Worm (Caenorhabditis elegans) whole organism, L2 larva: ENCODE measurements around the gene B0478.3.

ENCODE experiments used
- C34F6.9 ChIP-seq: fragments of 150-350 bp; optimal IDR thresholded peaks from 2 replicates; lab custom pipeline; 2014; ENCODE audit warnings: missing biosample characterization, missing genetic modification characterization
- R02D3.7 ChIP-seq: fragments of 150-350 bp; optimal IDR thresholded peaks from 2 replicates; lab custom pipeline; 2014; ENCODE audit warnings: missing biosample characterization, missing genetic modification characterization
- ZK546.5 ChIP-seq: sonication (generic microtip); optimal IDR thresholded peaks from 2 replicates; lab custom pipeline; 2017; ENCODE audit warnings: missing biosample characterization, missing genetic modification characterization
- alr-1 ChIP-seq: fragments of 150-350 bp; optimal IDR thresholded peaks from 2 replicates; lab custom pipeline; 2014; ENCODE audit warnings: missing biosample characterization, missing genetic modification characterization
- aly-2 ChIP-seq: fragments of 150-350 bp; optimal IDR thresholded peaks from 2 replicates; lab custom pipeline; 2014; ENCODE audit warnings: missing biosample characterization, missing genetic modification characterization
- ama-1 ChIP-seq: fragments of 150-350 bp; optimal IDR thresholded peaks from 2 replicates; lab custom pipeline; 2018; ENCODE audit warnings: inconsistent platforms
- blmp-1 ChIP-seq: sonication (generic microtip); optimal IDR thresholded peaks from 2 replicates; lab custom pipeline; 2017; ENCODE audit warnings: missing genetic modification characterization, mild to moderate bottlenecking, missing compliant biosample characterization, antibody characterized with exemption, moderate library complexity; ENCODE audit not compliant: insufficient read depth
- ceh-16 ChIP-seq: fragments of 150-350 bp; optimal IDR thresholded peaks from 2 replicates; lab custom pipeline; 2014; ENCODE audit warnings: missing biosample characterization, missing genetic modification characterization
- crh-2 ChIP-seq: sonication (generic microtip); optimal IDR thresholded peaks from 2 replicates; lab custom pipeline; 2017; ENCODE audit warnings: missing biosample characterization, missing genetic modification characterization
- egl-27 ChIP-seq: sonication (generic microtip); optimal IDR thresholded peaks from 3 replicates; lab custom pipeline; 2017; ENCODE audit warnings: missing biosample characterization, missing genetic modification reagents, missing genetic modification characterization
- elt-1 ChIP-seq: fragments of 150-350 bp; optimal IDR thresholded peaks from 2 replicates; lab custom pipeline; 2014; ENCODE audit warnings: missing biosample characterization, missing genetic modification characterization
- elt-3 ChIP-seq: sonication (generic microtip); optimal IDR thresholded peaks from 2 replicates; lab custom pipeline; 2017; ENCODE audit warnings: missing biosample characterization, missing genetic modification characterization
- fos-1 ChIP-seq: fragments of 150-350 bp; optimal IDR thresholded peaks from 2 replicates; lab custom pipeline; 2014; ENCODE audit warnings: missing biosample characterization, missing genetic modification characterization
- gmeb-1 ChIP-seq: fragments of 150-350 bp; optimal IDR thresholded peaks from 2 replicates; lab custom pipeline; 2014; ENCODE audit warnings: missing biosample characterization, missing genetic modification characterization
- lin-11 ChIP-seq: fragments of 150-350 bp; sonication (generic microtip); optimal IDR thresholded peaks from 2 replicates; lab custom pipeline; 2014; ENCODE audit warnings: missing biosample characterization, missing genetic modification characterization, inconsistent platforms, mixed read lengths
- lin-39 ChIP-seq: fragments of 150-350 bp; optimal IDR thresholded peaks from 2 replicates; lab custom pipeline; 2014; ENCODE audit warnings: missing biosample characterization, missing genetic modification reagents, missing genetic modification characterization
- lsy-2 ChIP-seq, 2 experiments: fragments of 150-350 bp in 1 of 2; sonication (generic microtip) in 1 of 2; optimal IDR thresholded peaks; 2 replicates each; lab custom pipeline; 2014 to 2017; ENCODE audit warnings: missing biosample characterization in 2 of 2, missing genetic modification characterization in 2 of 2
- mab-5 ChIP-seq: fragments of 150-350 bp; optimal IDR thresholded peaks from 2 replicates; lab custom pipeline; 2014; ENCODE audit warnings: missing biosample characterization, missing genetic modification characterization
- mdl-1 ChIP-seq, 2 experiments: fragments of 150-350 bp in 1 of 2; sonication (generic microtip) in 1 of 2; optimal IDR thresholded peaks; 2 replicates each; lab custom pipeline; 2017; ENCODE audit warnings: missing biosample characterization in 2 of 2, missing genetic modification characterization in 2 of 2
- nhr-10 ChIP-seq: sonication (generic microtip); optimal IDR thresholded peaks from 2 replicates; lab custom pipeline; 2017; ENCODE audit warnings: missing biosample characterization, missing genetic modification characterization
- nhr-11 ChIP-seq: fragments of 150-350 bp; optimal IDR thresholded peaks from 2 replicates; lab custom pipeline; 2014; ENCODE audit warnings: missing biosample characterization, missing genetic modification characterization
- nhr-129 ChIP-seq: fragments of 150-350 bp; optimal IDR thresholded peaks from 2 replicates; lab custom pipeline; 2014; ENCODE audit warnings: missing biosample characterization, missing genetic modification characterization
- nhr-21 ChIP-seq: fragments of 150-350 bp; optimal IDR thresholded peaks from 2 replicates; lab custom pipeline; 2014; ENCODE audit warnings: missing biosample characterization, missing genetic modification characterization
- nhr-6 ChIP-seq: fragments of 150-350 bp; optimal IDR thresholded peaks from 2 replicates; lab custom pipeline; 2014; ENCODE audit warnings: missing biosample characterization, missing genetic modification characterization
- nhr-77 ChIP-seq: fragments of 150-350 bp; optimal IDR thresholded peaks from 2 replicates; lab custom pipeline; 2014; ENCODE audit warnings: missing biosample characterization, missing genetic modification characterization
- peb-1 ChIP-seq: fragments of 150-350 bp; optimal IDR thresholded peaks from 2 replicates; lab custom pipeline; 2014; ENCODE audit warnings: missing biosample characterization, missing genetic modification characterization
- sem-4 ChIP-seq: fragments of 150-350 bp; optimal IDR thresholded peaks from 2 replicates; lab custom pipeline; 2014; ENCODE audit warnings: missing biosample characterization, missing genetic modification reagents, missing genetic modification characterization
- skn-1 ChIP-seq: sonication (generic microtip); optimal IDR thresholded peaks from 2 replicates; lab custom pipeline; 2017; ENCODE audit warnings: missing biosample characterization, missing genetic modification characterization
- sma-3 ChIP-seq: sonication (generic microtip); optimal IDR thresholded peaks from 2 replicates; lab custom pipeline; 2016; ENCODE audit warnings: missing genetic modification reagents, missing genetic modification characterization, missing compliant biosample characterization
- sma-9 ChIP-seq, 2 experiments: fragments of 150-350 bp in 1 of 2; sonication (generic microtip) in 1 of 2; optimal IDR thresholded peaks; 2 replicates each; lab custom pipeline; 2014 to 2016; ENCODE audit warnings: missing genetic modification characterization in 2 of 2, mild to moderate bottlenecking in 1 of 2, missing biosample characterization in 1 of 2, missing compliant biosample characterization in 1 of 2, missing genetic modification reagents in 1 of 2, moderate library complexity in 1 of 2
- snpc-4 ChIP-seq: fragments of 150-350 bp; optimal IDR thresholded peaks from 2 replicates; lab custom pipeline; 2014; ENCODE audit warnings: missing biosample characterization, missing genetic modification characterization
- unc-55 ChIP-seq: fragments of 150-350 bp; sonication (generic microtip); optimal IDR thresholded peaks from 3 replicates; lab custom pipeline; 2014; ENCODE audit warnings: missing biosample characterization, missing genetic modification reagents, missing genetic modification characterization
- ztf-11 ChIP-seq: sonication (generic microtip); optimal IDR thresholded peaks from 2 replicates; lab custom pipeline; 2017; ENCODE audit warnings: missing biosample characterization, missing genetic modification characterization

Gene B0478.3

DNA sequence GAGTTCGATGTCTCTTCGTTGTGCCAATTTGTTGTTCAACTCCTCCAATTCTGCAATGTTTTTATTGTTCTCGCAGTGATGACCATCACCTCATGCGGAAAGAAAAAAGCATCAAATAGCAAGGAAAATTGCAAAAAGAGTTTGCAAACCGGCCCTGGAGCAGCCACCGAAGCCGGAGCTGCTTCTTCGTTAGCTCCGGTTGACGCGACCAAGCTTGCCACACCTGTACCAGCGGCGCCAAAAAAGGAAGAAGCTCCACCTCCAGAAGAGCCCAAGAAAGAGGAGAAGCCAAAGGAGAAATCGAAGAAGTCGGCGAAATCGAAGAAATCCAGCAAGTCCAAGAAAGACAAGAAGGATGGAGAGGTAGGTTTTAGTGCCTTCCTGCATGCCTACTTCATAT lies 45.8 kb upstream of the B0478.3 start:
- TF ChIP-seq lsy-2 (tag; optimal IDR thresholded peaks at IDR 0.05; lab: Kevin White, UChicago) (no peak), egl-27 (no peak), snpc-4 (tag; lab: Kevin White, UChicago) (no peak), sem-4 (tag; lab: Kevin White, UChicago) (no peak), nhr-10 (no peak)

DNA sequence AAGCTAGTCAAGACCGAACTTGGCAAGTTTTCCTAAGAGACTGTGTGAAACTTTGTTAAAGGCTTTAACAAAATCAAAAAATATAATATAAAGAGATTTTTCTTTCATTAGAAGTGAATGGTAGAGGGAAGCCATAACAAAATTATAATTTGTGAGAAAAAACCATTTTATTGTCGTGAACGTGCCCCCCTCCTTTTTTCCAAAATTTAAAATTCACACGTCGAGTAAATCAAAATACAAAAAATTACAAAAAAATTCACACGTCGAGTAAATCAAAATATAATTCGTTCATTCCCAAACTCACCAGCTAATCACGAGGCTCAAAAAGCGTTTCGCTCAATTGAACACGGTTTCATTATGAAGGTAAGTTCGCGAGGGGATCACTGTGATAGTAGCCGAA lies 45.1 kb upstream of the B0478.3 start, which contains the start of gene C25A8.2:
Gene C25A8.2 (plus strand): TSS at position 301 of the 400 bp plus-strand sequence.
- TF ChIP-seq nhr-129 (tag; lab: Kevin White, UChicago) (no peak), C34F6.9 (tag; lab: Kevin White, UChicago) (no peak)

DNA sequence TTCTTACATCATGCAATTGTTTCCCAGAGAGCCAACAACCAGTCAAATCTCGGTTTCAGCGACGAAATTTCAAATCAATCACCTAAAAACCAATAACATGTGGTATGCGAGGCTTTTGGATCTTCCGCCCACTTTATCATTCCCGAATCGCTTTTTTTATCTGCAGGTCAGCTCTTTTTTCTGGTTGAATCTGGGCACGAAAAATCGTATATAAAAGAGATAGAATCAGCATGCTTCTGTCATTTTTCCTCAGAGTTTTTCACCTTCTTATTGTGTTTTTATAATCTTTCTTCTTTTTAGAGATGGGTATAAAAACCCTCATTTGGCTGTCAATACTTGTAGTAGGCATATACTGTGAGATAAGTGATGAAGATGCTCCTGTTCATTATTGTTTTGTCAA lies 38.9 kb upstream of the B0478.3 start, which contains the start of gene cht-3:
Gene cht-3 (plus strand): TSS at position 301 of the 400 bp plus-strand sequence.
- no peak for TF ChIP-seq nhr-129 (tag; lab: Kevin White, UChicago)

DNA sequence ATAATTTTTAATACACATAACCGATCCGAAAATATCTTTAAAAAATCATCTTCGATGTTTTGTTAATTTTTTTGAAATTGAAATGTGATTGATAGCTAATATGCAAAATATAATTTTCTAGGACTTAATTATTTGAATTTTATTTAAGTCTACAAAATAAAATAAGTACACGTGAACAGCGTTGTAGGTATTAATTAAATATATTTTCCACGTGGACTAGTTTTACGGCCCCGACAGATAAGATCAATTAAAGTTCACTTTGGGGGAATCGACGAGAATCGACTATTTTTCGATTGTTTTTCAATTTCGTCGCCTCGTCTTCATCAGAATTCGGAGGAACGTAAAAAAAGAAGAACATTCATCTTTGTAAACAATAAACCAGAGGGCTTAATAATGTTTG lies 34.8 kb upstream of the B0478.3 start, which contains the start of gene C25A8.5:
Gene C25A8.5 (plus strand): TSS at position 301 of the 400 bp plus-strand sequence.
- TF ChIP-seq nhr-77 (tag; lab: Kevin White, UChicago), result no peak
- TF ChIP-seq unc-55 (GFP tag; lab: Kevin White, UChicago), result no peak
- TF ChIP-seq skn-1, result no peak
- TF ChIP-seq mab-5, result no peak
- TF ChIP-seq ZK546.5 (tag; lab: Kevin White, UChicago), result no peak
- no peak for TF ChIP-seq nhr-11 (tag; lab: Kevin White, UChicago)
- no peak for TF ChIP-seq elt-1 (tag; lab: Kevin White, UChicago)
- TF ChIP-seq lin-39, result no peak
- TF ChIP-seq ztf-11, result no peak
- TF ChIP-seq fos-1 (tag; lab: Kevin White, UChicago), result no peak
- TF ChIP-seq snpc-4 (tag; lab: Kevin White, UChicago), result no peak
- no peak for TF ChIP-seq nhr-21 (tag; lab: Kevin White, UChicago)
- no peak for TF ChIP-seq lsy-2 (tag; optimal IDR thresholded peaks at IDR 0.05; lab: Kevin White, UChicago)
- no peak for TF ChIP-seq ceh-16
- TF ChIP-seq, all 48 proteins: peak for 0

DNA sequence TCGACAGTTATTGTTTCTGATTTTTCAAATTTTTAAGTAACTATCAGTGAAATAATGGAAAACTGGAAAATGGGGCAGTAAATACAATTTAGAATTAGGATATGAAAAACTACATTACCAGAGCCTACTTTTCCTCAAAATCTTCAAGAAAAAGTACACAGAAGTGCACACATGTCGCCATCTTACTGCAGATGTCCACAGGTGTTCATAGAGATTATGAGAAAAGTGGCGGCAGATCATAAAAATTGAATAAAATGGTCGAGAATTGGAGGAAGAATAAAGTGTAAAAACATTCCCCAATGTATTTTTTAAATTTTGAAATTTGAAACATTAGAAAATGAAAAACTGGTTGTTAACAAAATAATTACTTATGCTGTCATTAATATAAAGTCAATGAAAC lies 33.5 kb upstream of the B0478.3 start:
- TF ChIP-seq blmp-1 (tag; lab: Kevin White, UChicago) (no peak), ama-1 (no peak), alr-1 (tag; lab: Kevin White, UChicago) (no peak), ztf-11 (no peak), nhr-21 (tag; lab: Kevin White, UChicago) (no peak), elt-1 (tag; lab: Kevin White, UChicago) (no peak), sma-3 (GFP tag; lab: Kevin White, UChicago) (no peak), aly-2 (tag; lab: Kevin White, UChicago) (no peak), peb-1 (tag; lab: Kevin White, UChicago) (no peak), lsy-2 (tag; optimal IDR thresholded peaks at IDR 0.05; lab: Kevin White, UChicago) (no peak), C34F6.9 (tag; lab: Kevin White, UChicago) (no peak), sma-9 (GFP tag; optimal IDR thresholded peaks at IDR 0.05; lab: Kevin White, UChicago) (no peak), sma-9 (tag; optimal IDR thresholded peaks at IDR 0.05; lab: Kevin White, UChicago) (no peak), mab-5 (no peak), gmeb-1 (tag; lab: Kevin White, UChicago) (no peak), nhr-77 (tag; lab: Kevin White, UChicago) (no peak), egl-27 (no peak), crh-2 (tag; lab: Kevin White, UChicago) (no peak), mdl-1 (tag; optimal IDR thresholded peaks at IDR 0.05; lab: Kevin White, UChicago) (no peak), fos-1 (tag; lab: Kevin White, UChicago) (no peak), nhr-6 (tag; lab: Kevin White, UChicago) (no peak)

DNA sequence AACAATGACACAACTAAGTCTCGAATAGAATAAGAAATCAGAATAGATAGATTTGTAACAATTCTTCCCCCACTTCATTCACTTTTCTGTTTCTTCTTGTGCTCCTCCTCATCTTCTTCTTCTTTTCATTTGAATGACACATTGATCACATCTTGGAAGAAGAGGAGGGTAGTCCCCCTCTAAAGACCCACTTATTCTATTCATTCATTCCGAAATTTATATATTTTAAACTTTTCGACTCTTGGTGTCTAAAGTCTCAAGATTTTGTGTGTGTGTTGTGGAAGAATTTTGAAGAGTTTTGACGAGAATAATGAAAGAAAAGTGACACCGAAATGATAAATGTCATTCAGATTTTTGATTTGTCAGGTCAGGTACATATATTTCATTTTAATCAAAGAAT lies 26.7 kb upstream of the B0478.3 start:
- no peak for TF ChIP-seq lin-11 (tag; lab: Kevin White, UChicago)
- no peak for TF ChIP-seq nhr-21 (tag; lab: Kevin White, UChicago)
- TF ChIP-seq elt-3, result no peak
- TF ChIP-seq ZK546.5 (tag; lab: Kevin White, UChicago), result no peak
- no peak for TF ChIP-seq aly-2 (tag; lab: Kevin White, UChicago)
- no peak for TF ChIP-seq nhr-10
- no peak for TF ChIP-seq nhr-129 (tag; lab: Kevin White, UChicago)
- TF ChIP-seq mdl-1 (tag; optimal IDR thresholded peaks at IDR 0.05; lab: Kevin White, UChicago), result no peak
- no peak for TF ChIP-seq R02D3.7 (tag; lab: Kevin White, UChicago)
- TF ChIP-seq sma-9 (GFP tag; optimal IDR thresholded peaks at IDR 0.05; lab: Kevin White, UChicago), result no peak
- TF ChIP-seq sma-9 (tag; optimal IDR thresholded peaks at IDR 0.05; lab: Kevin White, UChicago), result no peak
- no peak for TF ChIP-seq ztf-11
- no peak for TF ChIP-seq sma-3 (GFP tag; lab: Kevin White, UChicago)
